Fruit fly (Drosophila melanogaster): ENCODE results near the gene CG33253.

Gene CG33253

dm6 chrX:19155922-19156437 lies 27.2 kb upstream of the CG33253 start (continued):
- TF ChIP-seq CG2199 (GFP tag; IDR thresholded peaks at IDR 0.05) (peak; percentile 70; the same call in 1 of the 3 replicates), gt (GFP tag; IDR thresholded peaks at IDR 0.05) (peak; percentile 52; the same call in 1 of the 2 replicates), cad (GFP tag; optimal IDR thresholded peaks at IDR 0.05) (no peak), pan (optimal IDR thresholded peaks at IDR 0.05) (no peak), pan (GFP tag; optimal IDR thresholded peaks at IDR 0.05 in 1 of 2, IDR thresholded peaks at IDR 0.05 in 1 of 2) (peak in 1 of 2 experiments; percentile 76), CG8765 (GFP tag; IDR thresholded peaks at IDR 0.05) (peak; percentile 90), grn (GFP tag; optimal IDR thresholded peaks at IDR 0.05) (peak; percentile 88), nau (GFP tag; optimal IDR thresholded peaks at IDR 0.05) (peak; percentile 46), pum (GFP tag; optimal IDR thresholded peaks at IDR 0.05) (no peak), Sry-β (GFP tag; optimal IDR thresholded peaks at IDR 0.05) (peak; percentile 12), pb (GFP tag; optimal IDR thresholded peaks at IDR 0.05) (no peak), CG15073 (GFP tag; optimal IDR thresholded peaks at IDR 0.05) (peak; percentile 30), CG12744 (GFP tag; optimal IDR thresholded peaks at IDR 0.05) (no peak), Meics (GFP tag; optimal IDR thresholded peaks at IDR 0.05) (peak; percentile 76), NfI (GFP tag; optimal IDR thresholded peaks at IDR 0.05) (peak; percentile 65), Deaf1 (tag; optimal IDR thresholded peaks at IDR 0.05) (peak; percentile 48), Nf-YC (tag; optimal IDR thresholded peaks at IDR 0.05) (peak; percentile 33), CG14965 (GFP tag; optimal IDR thresholded peaks at IDR 0.05; ENCODE audit: borderline replicate concordance) (no peak), HLHmδ (GFP tag; optimal IDR thresholded peaks at IDR 0.05) (no peak), gsb-n (tag; optimal IDR thresholded peaks at IDR 0.05) (peak; percentile 94), CG4404 (GFP tag; IDR thresholded peaks at IDR 0.05) (peak; percentile 92)

- TF ChIP-seq CG3163 (GFP tag; optimal IDR thresholded peaks at IDR 0.05), result no peak
- TF ChIP-seq chinmo (GFP tag; IDR thresholded peaks at IDR 0.05; ENCODE audit: partially characterized antibody), result 0 out of 4 replicates have a peak, but pooled peaks have one; percentile 27
- TF ChIP-seq Doc2 (GFP tag; IDR thresholded peaks at IDR 0.05), result no peak
- TF ChIP-seq gsb (GFP tag; IDR thresholded peaks at IDR 0.05), result no peak
- TF ChIP-seq dan (GFP tag; IDR thresholded peaks at IDR 0.05), result no peak
- TF ChIP-seq Hr78 (GFP tag; optimal IDR thresholded peaks at IDR 0.05), result peak in 1 of 2 experiments; percentile 67
- no peak for TF ChIP-seq CG11723 (GFP tag; optimal IDR thresholded peaks at IDR 0.05)
- TF ChIP-seq kay (GFP tag; optimal IDR thresholded peaks at IDR 0.05), result no peak
These were observed 25.8 kb upstream of the CG33253 start for dm6 chrX:19157471-19157870.

- TF ChIP-seq unpg (GFP tag; optimal IDR thresholded peaks at IDR 0.05), result no peak
- TF ChIP-seq CG10543 (GFP tag; optimal IDR thresholded peaks at IDR 0.05), result peak; percentile 11
- peak; percentile 9 for TF ChIP-seq Oli (tag; optimal IDR thresholded peaks at IDR 0.05)
- TF ChIP-seq CG15011 (GFP tag; optimal IDR thresholded peaks at IDR 0.05), result no peak
- no peak for TF ChIP-seq CG7928 (GFP tag; optimal IDR thresholded peaks at IDR 0.05)
- TF ChIP-seq jing (GFP tag; optimal IDR thresholded peaks at IDR 0.05), result no peak
- TF ChIP-seq CG3407 (GFP tag; optimal IDR thresholded peaks at IDR 0.05), result no peak
- TF ChIP-seq twi (tag; optimal IDR thresholded peaks at IDR 0.05), result peak; percentile 96
- TF ChIP-seq tin (GFP tag; optimal IDR thresholded peaks at IDR 0.05), result no peak
- peak; percentile 19 for TF ChIP-seq dmrt11E (tag; optimal IDR thresholded peaks at IDR 0.05)
- no peak for TF ChIP-seq ac (GFP tag; optimal IDR thresholded peaks at IDR 0.05)
- no peak for TF ChIP-seq CG4617 (GFP tag; optimal IDR thresholded peaks at IDR 0.05; ENCODE audit: borderline replicate concordance)
- TF ChIP-seq Ets65A (GFP tag), result peak; percentile 59
- TF ChIP-seq dmrt99B (tag; optimal IDR thresholded peaks at IDR 0.05), result peak; percentile 6
- TF ChIP-seq CG17385 (GFP tag; optimal IDR thresholded peaks at IDR 0.05), result no peak
- 0 out of 2 replicates have a peak, but pooled peaks have one; percentile 13 for TF ChIP-seq ranshi (GFP tag; IDR thresholded peaks at IDR 0.05)
- no peak for TF ChIP-seq B-H2 (GFP tag; optimal IDR thresholded peaks at IDR 0.05)
- TF ChIP-seq Awh (GFP tag; IDR thresholded peaks at IDR 0.05), result no peak
- no peak for TF ChIP-seq slp2 (GFP tag; optimal IDR thresholded peaks at IDR 0.05)
These were observed 24.5 kb upstream of the CG33253 start for dm6 chrX:19158519-19159289.

Measured in whole organism, embryonic.